Fruit fly (Drosophila melanogaster) S2 (cell line): ENCODE data around the gene CG4360.

Source experiments
- CG8478 ChIP-seq: fragments of >200 bp; optimal IDR thresholded peaks from 2 replicates; lab custom pipeline; 2018
- CTCF ChIP-seq, 2 experiments: fragments of >200 bp; optimal IDR thresholded peaks; 2 replicates each; lab custom pipeline; 2018

DNA sequence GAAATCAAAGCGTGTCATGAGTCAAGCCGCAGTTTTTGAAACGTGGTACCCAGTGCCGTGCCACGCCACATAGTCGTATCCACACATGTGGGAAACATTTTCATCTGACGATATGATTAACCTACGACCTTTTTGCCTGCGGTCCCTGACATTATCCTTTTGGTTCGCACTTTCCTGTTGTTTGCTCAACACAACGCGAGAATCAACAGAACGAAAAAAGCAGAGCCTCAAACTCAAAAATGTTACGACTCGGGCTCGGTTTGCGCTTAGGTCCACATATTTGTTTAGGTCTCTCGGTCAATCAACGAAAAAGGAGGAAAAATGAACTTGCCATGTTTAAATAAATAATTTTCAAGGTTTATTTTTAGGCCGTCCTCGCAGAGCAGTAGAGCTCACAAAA, 51.8 kb downstream of the CG4360 start:
- no peak for TF ChIP-seq CTCF (optimal IDR thresholded peaks at IDR 0.05; lab: Kevin White, UChicago)
- no peak for TF ChIP-seq CG8478
